Fruit fly (Drosophila melanogaster) whole organism, embryonic: ENCODE results near the gene Snx6.

Source experiments
- Antp ChIP-seq: fragments of 200-800 bp; sonication (Bioruptor generic); optimal IDR thresholded peaks from 3 replicates; lab custom pipeline; 2016; ENCODE audit warnings: missing biosample characterization, missing genetic modification characterization
- CG15696 ChIP-seq: fragments of 200-800 bp; sonication (Bioruptor generic); optimal IDR thresholded peaks from 2 replicates; lab custom pipeline; 2019; ENCODE audit warnings: missing biosample characterization, mild to moderate bottlenecking, missing genetic modification characterization, moderate library complexity
- CG16813 ChIP-seq: fragments of 200-800 bp; sonication (Bioruptor generic); IDR thresholded peaks from 3 replicates; pipeline ENCODE4 v1.3.6; 2022; ENCODE audit warnings: missing biosample characterization, missing genetic modification characterization; ENCODE audit not compliant: partially characterized antibody
- CG3065 ChIP-seq: fragments of 200-800 bp; sonication (Bioruptor generic); optimal IDR thresholded peaks from 2 replicates; lab custom pipeline; 2016; ENCODE audit warnings: missing biosample characterization, missing genetic modification characterization
- CG34422 ChIP-seq: fragments of 200-800 bp; sonication (Bioruptor generic); IDR thresholded peaks from 3 replicates; pipeline ENCODE4 v1.3.6; 2022; ENCODE audit warnings: missing biosample characterization, missing genetic modification characterization
- CG6689 ChIP-seq: fragments of 200-800 bp; sonication (Bioruptor generic); IDR thresholded peaks from 2 replicates; pipeline ENCODE4 v1.3.6; 2022; ENCODE audit warnings: missing biosample characterization, missing genetic modification characterization
- Dll ChIP-seq: fragments of 200-800 bp; sonication (Bioruptor generic); IDR thresholded peaks from 4 replicates; pipeline ENCODE4 v1.3.6; 2022; ENCODE audit warnings: missing biosample characterization, missing genetic modification characterization; ENCODE audit not compliant: partially characterized antibody
- Fer1 ChIP-seq: fragments of 200-800 bp; sonication (Bioruptor generic); optimal IDR thresholded peaks from 2 replicates; lab custom pipeline; 2017; ENCODE audit warnings: missing biosample characterization, mild to moderate bottlenecking, missing genetic modification characterization
- al ChIP-seq: fragments of 200-800 bp; sonication (Bioruptor generic); IDR thresholded peaks from 2 replicates; pipeline ENCODE4 v1.3.6; 2022; ENCODE audit warnings: missing biosample characterization, missing genetic modification characterization
- danr ChIP-seq: fragments of 200-800 bp; sonication (Bioruptor generic); IDR thresholded peaks from 2 replicates; pipeline ENCODE4 v1.3.6; 2022; ENCODE audit warnings: missing biosample characterization, missing genetic modification characterization
- dati ChIP-seq: fragments of 200-800 bp; sonication (Bioruptor generic); IDR thresholded peaks from 2 replicates; pipeline ENCODE4 v1.3.6; 2022; ENCODE audit warnings: missing biosample characterization, missing genetic modification characterization
- nau ChIP-seq: fragments of 200-800 bp; sonication (Bioruptor generic); optimal IDR thresholded peaks from 3 replicates; lab custom pipeline; 2017; ENCODE audit warnings: missing biosample characterization, mild to moderate bottlenecking, missing genetic modification characterization, missing genetic modification reagents
- nerfin-1 ChIP-seq: fragments of 200-800 bp; sonication (Bioruptor generic); optimal IDR thresholded peaks from 3 replicates; lab custom pipeline; 2019; ENCODE audit warnings: missing biosample characterization, mild to moderate bottlenecking, missing genetic modification characterization, moderate library complexity
- stc ChIP-seq: fragments of 200-800 bp; sonication (Bioruptor generic); IDR thresholded peaks from 2 replicates; pipeline ENCODE4 v1.3.6; 2022; ENCODE audit warnings: missing biosample characterization, missing genetic modification characterization

DNA sequence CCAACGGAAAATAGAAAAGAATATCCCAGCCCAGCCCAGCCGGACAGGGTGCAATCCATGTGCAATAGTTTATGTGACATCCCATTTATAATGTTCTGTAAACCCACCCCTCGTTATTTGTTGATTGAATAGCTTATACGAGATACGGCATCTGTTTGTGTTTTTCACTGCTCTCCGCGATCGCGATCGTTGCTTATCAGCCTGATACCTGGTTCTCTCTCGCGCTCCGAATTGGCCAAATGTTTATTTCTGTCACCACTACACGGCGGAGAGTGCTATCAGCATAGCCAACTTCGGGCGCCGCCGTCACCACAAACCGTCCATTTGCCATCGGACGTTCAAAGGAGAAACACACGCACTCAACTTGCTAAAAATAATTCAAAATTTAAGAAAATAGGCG lies 6.6 kb downstream of the Snx6 start, which contains the start of gene CG8353:
- TF ChIP-seq CG34422 (GFP tag; lab: Robert Waterston, UW) (no peak), CG15696 (tag; lab: Kevin White, UChicago) (no peak), CG16813 (GFP tag; lab: Robert Waterston, UW) (no peak), CG6689 (no peak), Antp (GFP tag; lab: Kevin White, UChicago) (no peak), CG3065 (GFP tag; lab: Kevin White, UChicago) (no peak), al (GFP tag; lab: Robert Waterston, UW) (no peak), Dll (GFP tag; lab: Robert Waterston, UW) (no peak), nau (no peak), stc (GFP tag; lab: Robert Waterston, UW) (no peak), danr (GFP tag; lab: Robert Waterston, UW) (no peak), dati (GFP tag; lab: Robert Waterston, UW) (no peak), nerfin-1 (tag; lab: Kevin White, UChicago) (no peak), Fer1 (GFP tag; lab: Kevin White, UChicago) (no peak)
